4 worm cellular contexts compared by ENCODE assay signal in the genomic region with DNA sequence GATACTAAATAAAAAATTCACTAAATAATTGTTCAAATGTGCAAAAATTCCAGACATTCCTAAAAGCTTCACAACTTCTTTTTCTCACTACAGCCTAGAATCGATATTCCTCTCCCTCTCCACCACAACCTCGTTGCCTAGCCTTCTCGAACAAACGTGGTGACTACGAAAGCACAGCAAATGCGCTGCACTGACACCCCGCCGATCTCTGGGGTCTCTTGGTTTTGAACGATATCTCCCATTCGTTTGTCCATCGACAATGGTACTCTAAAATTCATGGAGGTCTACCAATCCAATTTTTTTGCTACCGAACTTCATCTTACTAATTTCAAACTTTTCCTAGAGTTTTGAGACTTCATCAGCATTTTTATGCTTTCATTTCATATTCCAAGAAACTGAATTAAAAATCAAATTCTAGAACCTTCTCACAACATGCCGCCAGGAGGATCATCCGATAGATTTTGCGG.
TF ChIP-seq lines count a peak whose summit lies in the region.

TSS of gene W05H7.1 (plus strand) at position 417 of the 467 bp plus-strand sequence.

TF ChIP-seq in whole organism, L2 larva, 48 proteins besides CTCF, POLR2A, EP300 and RAD21 (continues in another document):
- TF ChIP-seq unc-39 (tag; optimal IDR thresholded peaks at IDR 0.05; lab: Kevin White, UChicago) (no peak), elt-3 (tag; optimal IDR thresholded peaks at IDR 0.05; lab: Kevin White, UChicago) (no peak), ztf-4 (tag; optimal IDR thresholded peaks at IDR 0.05; lab: Kevin White, UChicago) (no peak), Y55F3AM.14 (GFP tag; optimal IDR thresholded peaks at IDR 0.05; lab: Kevin White, UChicago) (no peak), R02D3.7 (tag; optimal IDR thresholded peaks at IDR 0.05; lab: Kevin White, UChicago) (no peak), nhr-237 (tag; optimal IDR thresholded peaks at IDR 0.05; lab: Kevin White, UChicago) (no peak), ceh-82 (tag; optimal IDR thresholded peaks at IDR 0.05; lab: Kevin White, UChicago) (no peak), nhr-129 (tag; optimal IDR thresholded peaks at IDR 0.05; lab: Kevin White, UChicago) (peak; percentile 70), nhr-23 (tag; optimal IDR thresholded peaks at IDR 0.05; lab: Kevin White, UChicago) (no peak), lin-39 (tag; optimal IDR thresholded peaks at IDR 0.05; lab: Kevin White, UChicago) (no peak), peb-1 (tag; optimal IDR thresholded peaks at IDR 0.05; lab: Kevin White, UChicago) (no peak), ztf-1 (GFP tag; conservative IDR thresholded peaks at IDR 0.05; lab: Robert Waterston, UW) (no peak), C34F6.9 (tag; optimal IDR thresholded peaks at IDR 0.05; lab: Kevin White, UChicago) (peak; percentile 60), ceh-16 (tag; optimal IDR thresholded peaks at IDR 0.05; lab: Kevin White, UChicago) (no peak), zag-1 (tag; optimal IDR thresholded peaks at IDR 0.05; lab: Kevin White, UChicago) (no peak), elt-1 (tag; optimal IDR thresholded peaks at IDR 0.05; lab: Kevin White, UChicago) (no peak), unc-55 (GFP tag; optimal IDR thresholded peaks at IDR 0.05; lab: Kevin White, UChicago) (peak; percentile 72), F13H6.1 (tag; optimal IDR thresholded peaks at IDR 0.05; lab: Kevin White, UChicago) (peak; percentile 37), dmd-4 (tag; optimal IDR thresholded peaks at IDR 0.05; lab: Kevin White, UChicago) (no peak), mab-5 (tag; optimal IDR thresholded peaks at IDR 0.05; lab: Kevin White, UChicago) (no peak), egl-27 (tag; optimal IDR thresholded peaks at IDR 0.05; lab: Kevin White, UChicago) (no peak), snpc-4 (tag; optimal IDR thresholded peaks at IDR 0.05; lab: Kevin White, UChicago) (no peak), nhr-25 (tag; optimal IDR thresholded peaks at IDR 0.05; lab: Kevin White, UChicago) (peak; percentile 38)

TF ChIP-seq in whole organism, L4 larva, 104 proteins besides CTCF, POLR2A, EP300 and RAD21 (continues in another document):
- TF ChIP-seq aha-1 (tag; lab: Kevin White, UChicago) (peak; percentile 94), mdl-1 (tag; optimal IDR thresholded peaks at IDR 0.05; lab: Kevin White, UChicago) (peak in 1 of 2 experiments; percentile 18), vab-7 (GFP tag; IDR thresholded peaks at IDR 0.05; lab: Robert Waterston, UW) (no peak), lin-15B (tag; optimal IDR thresholded peaks at IDR 0.05; lab: Kevin White, UChicago) (no peak), mes-2 (tag; optimal IDR thresholded peaks at IDR 0.05; lab: Kevin White, UChicago; ENCODE audit: poor library complexity, severe bottlenecking) (peak; percentile 55), nhr-28 (tag; optimal IDR thresholded peaks at IDR 0.05; lab: Kevin White, UChicago) (peak; percentile 41), dve-1 (tag; optimal IDR thresholded peaks at IDR 0.05; lab: Kevin White, UChicago; ENCODE audit: insufficient read depth) (peak; percentile 59), mep-1 (tag; optimal IDR thresholded peaks at IDR 0.05; lab: Kevin White, UChicago) (peak; percentile 62), hmg-1.1 (GFP tag; IDR thresholded peaks at IDR 0.05; lab: Robert Waterston, UW) (peak; percentile 61), hlh-11 (tag; optimal IDR thresholded peaks at IDR 0.05; lab: Kevin White, UChicago) (peak; percentile 9), lsy-2 (tag; optimal IDR thresholded peaks at IDR 0.05; lab: Kevin White, UChicago) (peak in 1 of 2 experiments; percentile 56), mxl-3 (GFP tag; optimal IDR thresholded peaks at IDR 0.05; lab: Kevin White, UChicago) (peak; percentile 56), zfp-3 (GFP tag; conservative IDR thresholded peaks at IDR 0.05; lab: Robert Waterston, UW) (no peak), T26A8.4 (GFP tag; IDR thresholded peaks at IDR 0.05; lab: Robert Waterston, UW) (no peak), nhr-11 (tag; optimal IDR thresholded peaks at IDR 0.05; lab: Kevin White, UChicago) (peak; percentile 22), rbr-2 (tag; optimal IDR thresholded peaks at IDR 0.05; lab: Kevin White, UChicago) (no peak), hlh-30 (tag; optimal IDR thresholded peaks at IDR 0.05; lab: Kevin White, UChicago; ENCODE audit: insufficient read depth) (peak; percentile 57), zip-2 (tag; optimal IDR thresholded peaks at IDR 0.05; lab: Kevin White, UChicago) (no peak), ZK546.5 (tag; optimal IDR thresholded peaks at IDR 0.05; lab: Kevin White, UChicago) (no peak), fkh-10 (GFP tag; optimal IDR thresholded peaks at IDR 0.05; lab: Kevin White, UChicago) (peak; percentile 4), daf-16 (GFP tag; optimal IDR thresholded peaks at IDR 0.05; lab: Kevin White, UChicago) (no peak), daf-16 (tag; optimal IDR thresholded peaks at IDR 0.05; lab: Kevin White, UChicago) (peak; percentile 14)

TF ChIP-seq in whole organism, late embryonic, 69 proteins besides CTCF, POLR2A, EP300 and RAD21:
- peak; percentile 14 for TF ChIP-seq rnt-1 (tag; optimal IDR thresholded peaks at IDR 0.05; lab: Kevin White, UChicago)
- peak; percentile 63 for TF ChIP-seq sdc-2 (tag; optimal IDR thresholded peaks at IDR 0.05; lab: Kevin White, UChicago)
- TF ChIP-seq fax-1 (tag; optimal IDR thresholded peaks at IDR 0.05; lab: Kevin White, UChicago) = no peak
- TF ChIP-seq tbx-7 (tag; optimal IDR thresholded peaks at IDR 0.05; lab: Kevin White, UChicago) = no peak
- peak; percentile 4 for TF ChIP-seq ceh-18 (tag; optimal IDR thresholded peaks at IDR 0.05; lab: Kevin White, UChicago)
- TF ChIP-seq ceh-31 (tag; optimal IDR thresholded peaks at IDR 0.05; lab: Kevin White, UChicago) = peak; percentile 35
- TF ChIP-seq nfya-1 (tag; optimal IDR thresholded peaks at IDR 0.05; lab: Kevin White, UChicago) = peak; percentile 34
- peak; percentile 70 for TF ChIP-seq ceh-48 (tag; optimal IDR thresholded peaks at IDR 0.05; lab: Kevin White, UChicago)
- no peak for TF ChIP-seq ztf-16 (tag; optimal IDR thresholded peaks at IDR 0.05; lab: Kevin White, UChicago)
- peak; percentile 60 for TF ChIP-seq tbx-2 (tag; optimal IDR thresholded peaks at IDR 0.05; lab: Kevin White, UChicago)

TF ChIP-seq in whole organism, mixed stage, embryonic, 35 proteins besides CTCF, POLR2A, EP300 and RAD21:
- TF ChIP-seq bed-3 (GFP tag; optimal IDR thresholded peaks at IDR 0.05; lab: Kevin White, UChicago) = no peak
- peak; percentile 47 for TF ChIP-seq ceh-39 (tag; optimal IDR thresholded peaks at IDR 0.05; lab: Kevin White, UChicago)
- TF ChIP-seq lin-13 (tag; optimal IDR thresholded peaks at IDR 0.05; lab: Kevin White, UChicago) = peak; percentile 32
- peak; percentile 38 for TF ChIP-seq hlh-1 (tag; optimal IDR thresholded peaks at IDR 0.05; lab: Kevin White, UChicago)
- no peak for TF ChIP-seq nhr-12 (tag; optimal IDR thresholded peaks at IDR 0.05; lab: Kevin White, UChicago)
- TF ChIP-seq ham-2 (GFP tag; optimal IDR thresholded peaks at IDR 0.05; lab: Kevin White, UChicago) = peak; percentile 48
- TF ChIP-seq ces-1 (GFP tag; optimal IDR thresholded peaks at IDR 0.05; lab: Kevin White, UChicago) = peak; percentile 21
- peak; percentile 59 for TF ChIP-seq mep-1 (tag; optimal IDR thresholded peaks at IDR 0.05; lab: Kevin White, UChicago)
- peak; percentile 10 for TF ChIP-seq nhr-237 (tag; optimal IDR thresholded peaks at IDR 0.05; lab: Kevin White, UChicago)
- peak; percentile 28 for TF ChIP-seq lsy-2 (tag; optimal IDR thresholded peaks at IDR 0.05; lab: Kevin White, UChicago)
